Worm (Caenorhabditis elegans) whole organism, young adult: ENCODE results near the gene ugt-37.
A peak's percentile ranks its signal among the peaks of the same experiment; 100 is the strongest.

Experiments used
- B0336.3 ChIP-seq: fragments of 200-800 bp; sonication (Bioruptor generic); IDR thresholded peaks from 2 replicates; pipeline ENCODE4 v1.3.6; 2022; ENCODE audit warnings: missing genetic modification characterization, missing compliant biosample characterization
- F22D6.2 ChIP-seq: sonication (generic microtip); optimal IDR thresholded peaks from 2 replicates; lab custom pipeline; 2016; ENCODE audit warnings: mild to moderate bottlenecking, missing genetic modification characterization, missing compliant biosample characterization
- F39B2.1 ChIP-seq: fragments of 200-800 bp; sonication (Bioruptor generic); IDR thresholded peaks from 2 replicates; pipeline ENCODE4 v1.3.6; 2022; ENCODE audit warnings: missing genetic modification reagents, missing genetic modification characterization, missing compliant biosample characterization
- F52B5.7 ChIP-seq: sonication (generic microtip); optimal IDR thresholded peaks from 2 replicates; lab custom pipeline; 2016; ENCODE audit warnings: mild to moderate bottlenecking, missing genetic modification characterization, missing compliant biosample characterization
- K11D2.4 ChIP-seq: fragments of 200-800 bp; sonication (Bioruptor generic); IDR thresholded peaks from 2 replicates; pipeline ENCODE4 v1.3.6; 2022; ENCODE audit warnings: missing genetic modification reagents, missing genetic modification characterization, missing compliant biosample characterization
- Y53F4B.3 ChIP-seq: fragments of 200-800 bp; sonication (Bioruptor generic); IDR thresholded peaks from 2 replicates; pipeline ENCODE4 v1.3.6; 2022; ENCODE audit warnings: missing genetic modification reagents, missing genetic modification characterization, missing compliant biosample characterization
- Y79H2A.3 ChIP-seq: fragments of 200-800 bp; sonication (Bioruptor generic); conservative IDR thresholded peaks from 2 replicates; pipeline ENCODE4 v1.3.6; 2022; ENCODE audit warnings: missing genetic modification reagents, missing genetic modification characterization, missing compliant biosample characterization
- athp-1 ChIP-seq: sonication (generic microtip); optimal IDR thresholded peaks from 2 replicates; lab custom pipeline; 2017; ENCODE audit warnings: mild to moderate bottlenecking, missing genetic modification characterization, missing compliant biosample characterization
- attf-5 ChIP-seq: fragments of 200-800 bp; sonication (Bioruptor generic); optimal IDR thresholded peaks from 2 replicates; lab custom pipeline; 2018; ENCODE audit warnings: mild to moderate bottlenecking, missing genetic modification characterization, missing compliant biosample characterization
- bed-2 ChIP-seq: fragments of 200-800 bp; sonication (Bioruptor generic); IDR thresholded peaks from 2 replicates; pipeline ENCODE4 v1.3.6; 2022; ENCODE audit warnings: missing genetic modification reagents, missing genetic modification characterization, missing compliant biosample characterization
- cebp-2 ChIP-seq: fragments of 200-800 bp; sonication (Bioruptor generic); IDR thresholded peaks from 2 replicates; pipeline ENCODE4 v1.3.6; 2022; ENCODE audit warnings: missing genetic modification characterization, missing compliant biosample characterization
- ceh-58 ChIP-seq: fragments of 200-800 bp; sonication (Bioruptor generic); IDR thresholded peaks from 2 replicates; pipeline ENCODE4 v1.3.6; 2022; ENCODE audit warnings: missing genetic modification characterization, missing compliant biosample characterization
- ceh-79 ChIP-seq: sonication (generic microtip); optimal IDR thresholded peaks from 2 replicates; lab custom pipeline; 2017; ENCODE audit warnings: mild to moderate bottlenecking, missing genetic modification characterization, missing compliant biosample characterization
- dpl-1 ChIP-seq: fragments of 150-350 bp; optimal IDR thresholded peaks from 2 replicates; lab custom pipeline; 2014; ENCODE audit warnings: missing biosample characterization, missing genetic modification reagents, missing genetic modification characterization
- ets-4 ChIP-seq: fragments of 200-800 bp; sonication (Bioruptor generic); optimal IDR thresholded peaks from 2 replicates; lab custom pipeline; 2018; ENCODE audit warnings: mild to moderate bottlenecking, missing genetic modification characterization, missing compliant biosample characterization
- gei-17 ChIP-seq: fragments of 200-800 bp; sonication (Bioruptor generic); optimal IDR thresholded peaks from 2 replicates; lab custom pipeline; 2018; ENCODE audit warnings: mild to moderate bottlenecking, missing genetic modification characterization, missing compliant biosample characterization
- him-1 ChIP-seq: sonication (generic microtip); optimal IDR thresholded peaks from 2 replicates; lab custom pipeline; 2016; ENCODE audit warnings: missing genotype, missing genetic modification reagents, missing genetic modification characterization, missing compliant biosample characterization
- hmg-1.2 ChIP-seq: fragments of 200-800 bp; sonication (Bioruptor generic); IDR thresholded peaks from 2 replicates; pipeline ENCODE4 v1.3.6; 2022; ENCODE audit warnings: missing genetic modification reagents, missing genetic modification characterization, missing compliant biosample characterization
- hsf-1 ChIP-seq: fragments of 200-800 bp; sonication (Bioruptor generic); IDR thresholded peaks from 2 replicates; pipeline ENCODE4 v1.3.6; 2022; ENCODE audit warnings: missing genetic modification reagents, missing genetic modification characterization, missing compliant biosample characterization
- let-607 ChIP-seq, 2 experiments: fragments of 200-800 bp in 1 of 2; sonication (Bioruptor generic) in 1 of 2; sonication (generic microtip) in 1 of 2; optimal IDR thresholded peaks; 2 replicates each; lab custom pipeline; 2016 to 2018; ENCODE audit warnings: mild to moderate bottlenecking in 2 of 2, missing compliant biosample characterization in 2 of 2, missing genetic modification characterization in 2 of 2, moderate library complexity in 2 of 2, missing genotype in 1 of 2
- lin-35 ChIP-seq, 3 experiments: fragments of 150-350 bp in 2 of 3; sonication (generic microtip) in 1 of 3; optimal IDR thresholded peaks; 2 replicates each; lab custom pipeline; 2014 to 2018; ENCODE audit warnings: missing biosample characterization in 3 of 3, missing genetic modification characterization in 3 of 3, missing genetic modification reagents in 3 of 3
- madf-6 ChIP-seq: fragments of 200-800 bp; sonication (Bioruptor generic); IDR thresholded peaks from 2 replicates; pipeline ENCODE4 v1.3.6; 2022; ENCODE audit warnings: missing genetic modification reagents, missing genetic modification characterization, missing compliant biosample characterization
- mel-28 ChIP-seq: sonication (generic microtip); optimal IDR thresholded peaks from 2 replicates; lab custom pipeline; 2016; ENCODE audit warnings: borderline replicate concordance, mild to moderate bottlenecking, missing genetic modification characterization, missing compliant biosample characterization
- nhr-120 ChIP-seq: fragments of 200-800 bp; sonication (Bioruptor generic); IDR thresholded peaks from 2 replicates; pipeline ENCODE4 v1.3.6; 2022; ENCODE audit warnings: missing genetic modification characterization, missing compliant biosample characterization
- nhr-179 ChIP-seq: sonication (generic microtip); optimal IDR thresholded peaks from 2 replicates; lab custom pipeline; 2016; ENCODE audit warnings: mild to moderate bottlenecking, missing genetic modification characterization, missing compliant biosample characterization
- nhr-80 ChIP-seq: sonication (generic microtip); optimal IDR thresholded peaks from 2 replicates; lab custom pipeline; 2016; ENCODE audit warnings: missing genetic modification characterization, missing compliant biosample characterization
- nhr-90 ChIP-seq: sonication (generic microtip); optimal IDR thresholded peaks from 2 replicates; lab custom pipeline; 2016; ENCODE audit warnings: missing genotype, mild to moderate bottlenecking, missing genetic modification characterization, missing compliant biosample characterization
- pha-4 ChIP-seq: fragments of 150-350 bp; sonication (generic microtip); optimal IDR thresholded peaks from 2 replicates; lab custom pipeline; 2014; ENCODE audit warnings: missing biosample characterization, missing genetic modification reagents, missing genetic modification characterization
- snpc-4 ChIP-seq, 5 experiments: fragments of 150-350 bp in 1 of 5; sonication (generic microtip) in 4 of 5; optimal IDR thresholded peaks; 2 replicates each; lab custom pipeline; 2014 to 2018; ENCODE audit warnings: missing genetic modification characterization in 5 of 5, missing biosample characterization in 3 of 5, antibody characterized with exemption in 2 of 5, mild to moderate bottlenecking in 2 of 5, missing compliant biosample characterization in 2 of 5, missing genotype in 2 of 5, moderate library complexity in 2 of 5, missing genetic modification reagents in 1 of 5
- tbp1 ChIP-seq: fragments of 200-800 bp; sonication (Bioruptor generic); optimal IDR thresholded peaks from 2 replicates; lab custom pipeline; 2018; ENCODE audit warnings: mild to moderate bottlenecking, missing genetic modification characterization, missing compliant biosample characterization
- unc-62 ChIP-seq: fragments of 150-350 bp; optimal IDR thresholded peaks from 2 replicates; lab custom pipeline; 2014; ENCODE audit warnings: missing biosample characterization, missing genetic modification reagents, missing genetic modification characterization
- ztf-18 ChIP-seq: sonication (generic microtip); optimal IDR thresholded peaks from 2 replicates; lab custom pipeline; 2016; ENCODE audit warnings: missing genotype, mild to moderate bottlenecking, missing genetic modification characterization, missing compliant biosample characterization
- ztf-3 ChIP-seq: fragments of 200-800 bp; sonication (Bioruptor generic); optimal IDR thresholded peaks from 2 replicates; lab custom pipeline; 2018; ENCODE audit warnings: mild to moderate bottlenecking, missing genetic modification characterization, missing compliant biosample characterization

The ugt-37 gene

ce11 chrV:7159391-7159790 lies 14.3 kb upstream of the ugt-37 start, which contains the start of gene str-204:
Gene str-204 (plus strand): TSS chrV:7159691.
- no peak for TF ChIP-seq cebp-2 (GFP tag; lab: Robert Waterston, UW)
- TF ChIP-seq snpc-4 (GFP tag; optimal IDR thresholded peaks at IDR 0.05; lab: Kevin White, UChicago) = no peak
- no peak for TF ChIP-seq snpc-4 (tag; optimal IDR thresholded peaks at IDR 0.05; lab: Kevin White, UChicago)
- TF ChIP-seq hsf-1 (GFP tag; lab: Robert Waterston, UW) = no peak
- no peak for TF ChIP-seq F52B5.7 (tag; lab: Kevin White, UChicago)
- no peak for TF ChIP-seq mel-28
- no peak for TF ChIP-seq nhr-120 (GFP tag; lab: Robert Waterston, UW)
- TF ChIP-seq ceh-58 (GFP tag; lab: Robert Waterston, UW) = no peak
- TF ChIP-seq bed-2 (GFP tag; lab: Robert Waterston, UW) = no peak
- no peak for TF ChIP-seq gei-17 (GFP tag; lab: Kevin White, UChicago)
- TF ChIP-seq K11D2.4 (GFP tag; lab: Robert Waterston, UW) = no peak
- no peak for TF ChIP-seq ets-4 (GFP tag; lab: Kevin White, UChicago)
- no peak for TF ChIP-seq F39B2.1
- TF ChIP-seq B0336.3 (GFP tag; lab: Robert Waterston, UW) = no peak
- TF ChIP-seq ceh-79 (tag; lab: Kevin White, UChicago) = no peak

- TF ChIP-seq ztf-3 (GFP tag; lab: Kevin White, UChicago) = no peak
- peak; percentile 76 for TF ChIP-seq nhr-80 (tag; lab: Kevin White, UChicago)
- no peak for TF ChIP-seq madf-6 (GFP tag; lab: Robert Waterston, UW)
- TF ChIP-seq ceh-79 (tag; lab: Kevin White, UChicago) = no peak
- no peak for TF ChIP-seq nhr-179
- TF ChIP-seq unc-62 (GFP tag; lab: Kevin White, UChicago) = peak; percentile 14
These were observed 12.0 kb upstream of the ugt-37 start, which contains the start of gene ugt-39 for ce11 chrV:7157089-7157488. Gene ugt-39 (plus strand): TSS chrV:7157142.

ce11 chrV:7156079-7156478 lies 11.0 kb upstream of the ugt-37 start, which contains the start of gene F10D2.10:
Gene F10D2.10 (minus strand): TSS chrV:7156179.
- TF ChIP-seq ztf-18 (tag; lab: Kevin White, UChicago) = no peak
- TF ChIP-seq cebp-2 (GFP tag; lab: Robert Waterston, UW) = no peak
- no peak for TF ChIP-seq F22D6.2 (tag; lab: Kevin White, UChicago)
- TF ChIP-seq nhr-90 (tag; lab: Kevin White, UChicago) = no peak
- TF ChIP-seq lin-35 (GFP tag; optimal IDR thresholded peaks at IDR 0.05; lab: Kevin White, UChicago) = no peak
- no peak for TF ChIP-seq pha-4 (tag; lab: Kevin White, UChicago)
- TF ChIP-seq F52B5.7 (tag; lab: Kevin White, UChicago) = no peak
- TF ChIP-seq hmg-1.2 (GFP tag; lab: Robert Waterston, UW) = no peak
- no peak for TF ChIP-seq attf-5 (GFP tag; lab: Kevin White, UChicago)
- no peak for TF ChIP-seq Y79H2A.3
- TF ChIP-seq nhr-80 (tag; lab: Kevin White, UChicago) = no peak
- TF ChIP-seq gei-17 (GFP tag; lab: Kevin White, UChicago) = no peak
- TF ChIP-seq dpl-1 (GFP tag; lab: Kevin White, UChicago) = no peak
- TF ChIP-seq tbp1 (GFP tag; lab: Kevin White, UChicago) = no peak
- TF ChIP-seq let-607 (tag; optimal IDR thresholded peaks at IDR 0.05; lab: Kevin White, UChicago) = no peak
- TF ChIP-seq unc-62 (GFP tag; lab: Kevin White, UChicago) = no peak
- TF ChIP-seq Y53F4B.3 (GFP tag; lab: Robert Waterston, UW) = no peak
- TF ChIP-seq him-1 = no peak
- TF ChIP-seq athp-1 (tag; lab: Kevin White, UChicago) = no peak
- TF ChIP-seq snpc-4 (GFP tag; optimal IDR thresholded peaks at IDR 0.05; lab: Kevin White, UChicago) = no peak
- no peak for TF ChIP-seq snpc-4 (tag; optimal IDR thresholded peaks at IDR 0.05; lab: Kevin White, UChicago)
- TF ChIP-seq, all 124 proteins: peak for 0
